Worm (Caenorhabditis elegans) whole organism, late embryonic: Measurements from ENCODE around the gene R186.3.

Experiments used
- ahr-1 ChIP-seq: sonication (generic microtip); optimal IDR thresholded peaks from 2 replicates; lab custom pipeline; 2016; ENCODE audit warnings: missing genetic modification characterization, missing compliant biosample characterization
- dve-1 ChIP-seq: sonication (generic microtip); optimal IDR thresholded peaks from 2 replicates; lab custom pipeline; 2017; ENCODE audit warnings: antibody characterized with exemption, mild to moderate bottlenecking, missing genetic modification characterization, missing compliant biosample characterization
- elt-4 ChIP-seq: sonication (generic microtip); optimal IDR thresholded peaks from 2 replicates; lab custom pipeline; 2016; ENCODE audit warnings: missing genetic modification characterization, missing compliant biosample characterization
- fkh-6 ChIP-seq: sonication (generic microtip); optimal IDR thresholded peaks from 2 replicates; lab custom pipeline; 2016; ENCODE audit warnings: missing genetic modification characterization, missing compliant biosample characterization
- hlh-15 ChIP-seq: sonication (generic microtip); optimal IDR thresholded peaks from 2 replicates; lab custom pipeline; 2016; ENCODE audit warnings: missing genetic modification characterization, missing compliant biosample characterization
- pha-4 ChIP-seq: fragments of 150-350 bp; optimal IDR thresholded peaks from 2 replicates; lab custom pipeline; 2018; ENCODE audit warnings: missing biosample characterization, missing genetic modification reagents, missing genetic modification characterization
- unc-86 ChIP-seq: sonication (generic microtip); optimal IDR thresholded peaks from 2 replicates; lab custom pipeline; 2016; ENCODE audit warnings: missing genetic modification characterization, missing compliant biosample characterization

- TF ChIP-seq pha-4 (tag; lab: Kevin White, UChicago) (no peak), dve-1 (tag; lab: Kevin White, UChicago) (no peak), fkh-6 (tag; lab: Kevin White, UChicago) (no peak), elt-4 (no peak), hlh-15 (tag; lab: Kevin White, UChicago) (no peak), ahr-1 (no peak), unc-86 (tag; lab: Kevin White, UChicago) (no peak)
These were observed 33.1 kb upstream of the R186.3 start for ce11 chrV:13000068-13000467.
